Worm (Caenorhabditis elegans) whole organism, early embryonic: ENCODE results near the gene Y11D7A.5.

Experiments used
- aly-1 ChIP-seq: sonication (generic microtip); optimal IDR thresholded peaks from 2 replicates; lab custom pipeline; 2016; ENCODE audit warnings: missing genetic modification characterization, missing compliant biosample characterization
- ama-1 ChIP-seq: fragments of 150-350 bp; optimal IDR thresholded peaks from 2 replicates; lab custom pipeline; 2014
- ceh-13 ChIP-seq: fragments of 200-800 bp; sonication (Bioruptor generic); optimal IDR thresholded peaks from 2 replicates; lab custom pipeline; 2018; ENCODE audit warnings: mild to moderate bottlenecking, missing genetic modification characterization, missing compliant biosample characterization
- ceh-36 ChIP-seq: sonication (generic microtip); optimal IDR thresholded peaks from 2 replicates; lab custom pipeline; 2016; ENCODE audit warnings: missing genetic modification characterization, inconsistent platforms, missing compliant biosample characterization
- ets-7 ChIP-seq: sonication (generic microtip); optimal IDR thresholded peaks from 2 replicates; lab custom pipeline; 2016; ENCODE audit warnings: missing genotype, missing genetic modification characterization, missing compliant biosample characterization
- flt-1 ChIP-seq: fragments of 200-800 bp; sonication (Bioruptor generic); IDR thresholded peaks from 2 replicates; pipeline ENCODE4 v1.3.6; 2022; ENCODE audit warnings: missing genetic modification characterization, missing compliant biosample characterization
- hmbx-1 ChIP-seq: sonication (generic microtip); optimal IDR thresholded peaks from 2 replicates; lab custom pipeline; 2016; ENCODE audit warnings: mild to moderate bottlenecking, missing genetic modification characterization, missing compliant biosample characterization
- hnd-1 ChIP-seq: sonication (generic microtip); optimal IDR thresholded peaks from 2 replicates; lab custom pipeline; 2016; ENCODE audit warnings: missing genetic modification characterization, missing compliant biosample characterization
- pes-1 ChIP-seq: fragments of 200-800 bp; sonication (Bioruptor generic); IDR thresholded peaks from 2 replicates; pipeline ENCODE4 v1.3.6; 2022; ENCODE audit warnings: missing genetic modification reagents, missing genetic modification characterization, missing compliant biosample characterization
- scrt-1 ChIP-seq: fragments of 200-800 bp; sonication (Bioruptor generic); IDR thresholded peaks from 2 replicates; pipeline ENCODE4 v1.3.6; 2022; ENCODE audit warnings: missing genetic modification characterization, missing compliant biosample characterization
- sea-1 ChIP-seq: fragments of 200-800 bp; sonication (Bioruptor generic); conservative IDR thresholded peaks from 2 replicates; pipeline ENCODE4 v1.3.6; 2022; ENCODE audit warnings: missing genetic modification characterization, missing compliant biosample characterization
- tbx-11 ChIP-seq: fragments of 200-800 bp; sonication (Bioruptor generic); IDR thresholded peaks from 2 replicates; pipeline ENCODE4 v1.3.6; 2022; ENCODE audit warnings: missing genetic modification characterization, missing compliant biosample characterization
- tbx-37 ChIP-seq: fragments of 200-800 bp; sonication (Bioruptor generic); conservative IDR thresholded peaks from 2 replicates; pipeline ENCODE4 v1.3.6; 2022; ENCODE audit warnings: missing genetic modification reagents, missing genetic modification characterization, missing compliant biosample characterization

ce11 chrIV:9232421-9233141 lies 12.7 kb downstream of the Y11D7A.5 start, which contains the start of gene Y11D7A.3:
- TF ChIP-seq tbx-37 (GFP tag; lab: Robert Waterston, UW) (no peak), ceh-36 (tag; lab: Kevin White, UChicago) (no peak), ama-1 (lab: Kevin White, UChicago) (no peak), sea-1 (GFP tag; lab: Robert Waterston, UW) (no peak), aly-1 (no peak), hnd-1 (tag; lab: Kevin White, UChicago) (no peak), tbx-11 (no peak), ets-7 (tag; lab: Kevin White, UChicago) (no peak), scrt-1 (GFP tag; lab: Robert Waterston, UW) (no peak), flt-1 (no peak), ceh-13 (no peak), hmbx-1 (tag; lab: Kevin White, UChicago) (no peak), pes-1 (no peak)
